Worm (Caenorhabditis elegans) whole organism, L4 larva: ENCODE data around the gene txt-14.

ENCODE experiments used
- F26F4.8 ChIP-seq: fragments of 200-800 bp; sonication (Bioruptor generic); conservative IDR thresholded peaks from 2 replicates; pipeline ENCODE4 v1.3.6; 2022; ENCODE audit warnings: missing genetic modification characterization, missing compliant biosample characterization
- R02D3.7 ChIP-seq: fragments of 150-350 bp; sonication (generic microtip); optimal IDR thresholded peaks from 3 replicates; lab custom pipeline; 2014; ENCODE audit warnings: missing biosample characterization, missing genetic modification characterization
- T20F7.1 ChIP-seq: fragments of 200-800 bp; sonication (Bioruptor generic); optimal IDR thresholded peaks from 2 replicates; lab custom pipeline; 2018; ENCODE audit warnings: mild to moderate bottlenecking, missing genetic modification characterization, missing compliant biosample characterization
- T26A8.4 ChIP-seq: fragments of 200-800 bp; sonication (Bioruptor generic); IDR thresholded peaks from 2 replicates; pipeline ENCODE4 v1.3.6; 2022; ENCODE audit warnings: missing genetic modification characterization, missing compliant biosample characterization
- aha-1 ChIP-seq: fragments of 150-350 bp; peaks from one replicate; lab custom pipeline; 2014; ENCODE audit warnings: missing biosample characterization, missing genetic modification characterization
- attf-4 ChIP-seq: sonication (generic microtip); optimal IDR thresholded peaks from 3 replicates; lab custom pipeline; 2017; ENCODE audit warnings: missing biosample characterization, missing genetic modification characterization
- ceh-32 ChIP-seq: sonication (generic microtip); optimal IDR thresholded peaks from 2 replicates; lab custom pipeline; 2016; ENCODE audit warnings: mild to moderate bottlenecking, missing genetic modification characterization, missing compliant biosample characterization; ENCODE audit not compliant: poor library complexity
- ceh-62 ChIP-seq: sonication (generic microtip); optimal IDR thresholded peaks from 2 replicates; lab custom pipeline; 2017; ENCODE audit warnings: missing biosample characterization, missing genetic modification characterization
- ctbp-1 ChIP-seq: fragments of 200-800 bp; sonication (Bioruptor generic); IDR thresholded peaks from 2 replicates; pipeline ENCODE4 v1.3.6; 2022; ENCODE audit warnings: missing genetic modification reagents, missing genetic modification characterization, missing compliant biosample characterization
- daf-12 ChIP-seq: fragments of 150-350 bp; optimal IDR thresholded peaks from 2 replicates; lab custom pipeline; 2014; ENCODE audit warnings: missing biosample characterization, missing genetic modification reagents, missing genetic modification characterization
- dmd-6 ChIP-seq: fragments of 200-800 bp; sonication (Bioruptor generic); IDR thresholded peaks from 2 replicates; pipeline ENCODE4 v1.3.6; 2022; ENCODE audit warnings: missing genetic modification reagents, missing genetic modification characterization, missing compliant biosample characterization
- dmd-8 ChIP-seq: fragments of 200-800 bp; sonication (Bioruptor generic); IDR thresholded peaks from 2 replicates; pipeline ENCODE4 v1.3.6; 2022; ENCODE audit warnings: missing genetic modification characterization, missing compliant biosample characterization
- dmd-9 ChIP-seq: fragments of 200-800 bp; sonication (Bioruptor generic); IDR thresholded peaks from 2 replicates; pipeline ENCODE4 v1.3.6; 2022; ENCODE audit warnings: missing genetic modification reagents, missing genetic modification characterization, missing compliant biosample characterization
- gei-8 ChIP-seq: fragments of 200-800 bp; sonication (Bioruptor generic); optimal IDR thresholded peaks from 2 replicates; lab custom pipeline; 2018; ENCODE audit warnings: mild to moderate bottlenecking, missing genetic modification characterization, missing compliant biosample characterization
- lim-7 ChIP-seq: fragments of 200-800 bp; sonication (Bioruptor generic); IDR thresholded peaks from 2 replicates; pipeline ENCODE4 v1.3.6; 2022; ENCODE audit warnings: missing genetic modification characterization, missing compliant biosample characterization
- lin-13 ChIP-seq: fragments of 150-350 bp; optimal IDR thresholded peaks from 2 replicates; lab custom pipeline; 2014; ENCODE audit warnings: missing biosample characterization, missing genetic modification reagents, missing genetic modification characterization
- lin-38 ChIP-seq: fragments of 200-800 bp; sonication (Bioruptor generic); IDR thresholded peaks from 2 replicates; pipeline ENCODE4 v1.3.6; 2022; ENCODE audit warnings: missing genetic modification reagents, missing genetic modification characterization, missing compliant biosample characterization
- lsy-2 ChIP-seq, 2 experiments: fragments of 150-350 bp in 1 of 2; sonication (generic microtip) in 1 of 2; optimal IDR thresholded peaks; 2 replicates each; lab custom pipeline; 2014 to 2017; ENCODE audit warnings: missing biosample characterization in 2 of 2, missing genetic modification characterization in 2 of 2
- madf-5 ChIP-seq, 2 experiments: fragments of 200-800 bp; sonication (Bioruptor generic); IDR thresholded peaks; 2 replicates each; pipeline ENCODE4 v1.3.6; 2022; ENCODE audit warnings: missing compliant biosample characterization in 2 of 2, missing genetic modification characterization in 2 of 2
- mep-1 ChIP-seq: fragments of 150-350 bp; sonication (generic microtip); optimal IDR thresholded peaks from 3 replicates; lab custom pipeline; 2014; ENCODE audit warnings: missing biosample characterization, missing genetic modification characterization
- mes-2 ChIP-seq: sonication (generic microtip); optimal IDR thresholded peaks from 2 replicates; lab custom pipeline; 2016; ENCODE audit warnings: missing genotype, mild to moderate bottlenecking, missing genetic modification characterization, missing compliant biosample characterization; ENCODE audit not compliant: poor library complexity, severe bottlenecking
- mxl-2 ChIP-seq: fragments of 200-800 bp; sonication (Bioruptor generic); conservative IDR thresholded peaks from 2 replicates; pipeline ENCODE4 v1.3.6; 2022; ENCODE audit warnings: missing genetic modification reagents, missing genetic modification characterization, missing compliant biosample characterization
- nhr-111 ChIP-seq: fragments of 200-800 bp; sonication (Bioruptor generic); optimal IDR thresholded peaks from 2 replicates; lab custom pipeline; 2018; ENCODE audit warnings: mild to moderate bottlenecking, missing genetic modification characterization, missing compliant biosample characterization
- nhr-25 ChIP-seq: sonication (generic microtip); optimal IDR thresholded peaks from 2 replicates; lab custom pipeline; 2017; ENCODE audit warnings: missing genetic modification characterization, mild to moderate bottlenecking, missing compliant biosample characterization, antibody characterized with exemption, moderate library complexity, borderline replicate concordance; ENCODE audit not compliant: insufficient read depth
- nhr-48 ChIP-seq: sonication (generic microtip); optimal IDR thresholded peaks from 2 replicates; lab custom pipeline; 2016; ENCODE audit warnings: mild to moderate bottlenecking, missing genetic modification characterization, missing compliant biosample characterization
- nhr-77 ChIP-seq: fragments of 150-350 bp; optimal IDR thresholded peaks from 2 replicates; lab custom pipeline; 2014; ENCODE audit warnings: missing biosample characterization, missing genetic modification characterization
- pha-4 ChIP-seq, 2 experiments: fragments of 150-350 bp in 1 of 2; fragments of 200-800 bp in 1 of 2; sonication (Bioruptor generic) in 1 of 2; IDR thresholded peaks in 1 of 2; optimal IDR thresholded peaks in 1 of 2; 2 replicates each; pipeline versions ENCODE4 v1.3.6 to Lab custom; 2014 to 2022; ENCODE audit warnings: missing genetic modification characterization in 2 of 2, missing genetic modification reagents in 2 of 2, missing biosample characterization in 1 of 2, missing compliant biosample characterization in 1 of 2
- saeg-2 ChIP-seq: fragments of 200-800 bp; sonication (Bioruptor generic); IDR thresholded peaks from 2 replicates; pipeline ENCODE4 v1.3.6; 2022; ENCODE audit warnings: missing genetic modification reagents, missing genetic modification characterization, missing compliant biosample characterization
- set-16 ChIP-seq: fragments of 200-800 bp; sonication (Bioruptor generic); IDR thresholded peaks from 2 replicates; pipeline ENCODE4 v1.3.6; 2022; ENCODE audit warnings: missing genetic modification reagents, missing genetic modification characterization, missing compliant biosample characterization
- snpc-4 ChIP-seq: fragments of 150-350 bp; optimal IDR thresholded peaks from 2 replicates; lab custom pipeline; 2014; ENCODE audit warnings: missing biosample characterization, missing genetic modification characterization
- spr-3 ChIP-seq: fragments of 200-800 bp; sonication (Bioruptor generic); optimal IDR thresholded peaks from 2 replicates; lab custom pipeline; 2018; ENCODE audit warnings: mild to moderate bottlenecking, missing genetic modification characterization, missing compliant biosample characterization
- tag-97 ChIP-seq: fragments of 200-800 bp; sonication (Bioruptor generic); IDR thresholded peaks from 2 replicates; pipeline ENCODE4 v1.3.6; 2022; ENCODE audit warnings: missing genetic modification characterization, missing compliant biosample characterization
- tra-1 ChIP-seq: fragments of 200-800 bp; sonication (Bioruptor generic); IDR thresholded peaks from 2 replicates; pipeline ENCODE4 v1.3.6; 2022; ENCODE audit warnings: missing genetic modification reagents, missing genetic modification characterization, missing compliant biosample characterization
- unc-130 ChIP-seq: sonication (generic microtip); optimal IDR thresholded peaks from 2 replicates; lab custom pipeline; 2016; ENCODE audit warnings: missing genetic modification reagents, missing genetic modification characterization, missing compliant biosample characterization
- unc-39 ChIP-seq: sonication (generic microtip); optimal IDR thresholded peaks from 2 replicates; lab custom pipeline; 2017; ENCODE audit warnings: missing biosample characterization, missing genetic modification characterization
- unc-62 ChIP-seq, 3 experiments: fragments of 150-350 bp in 1 of 3; sonication (generic microtip); optimal IDR thresholded peaks in 2 of 3; peaks in 1 of 3; 1 replicate in 1 of 3; 2 replicates in 2 of 3; lab custom pipeline; 2014 to 2017; ENCODE audit warnings: missing biosample characterization in 3 of 3, missing genetic modification characterization in 3 of 3, missing genetic modification reagents in 3 of 3, missing genotype in 1 of 3

Gene txt-14

ce11 chrV:18569445-18569844 lies 13.0 kb upstream of the txt-14 start (continued):
- TF ChIP-seq R02D3.7 (tag; lab: Kevin White, UChicago): no peak
- TF ChIP-seq, all 104 proteins: peak for 8

- TF ChIP-seq tag-97 (no peak), snpc-4 (tag; lab: Kevin White, UChicago) (no peak), lim-7 (no peak), attf-4 (no peak), unc-39 (tag; lab: Kevin White, UChicago) (no peak), pha-4 (GFP tag; IDR thresholded peaks at IDR 0.05; lab: Robert Waterston, UW) (no peak), pha-4 (tag; optimal IDR thresholded peaks at IDR 0.05; lab: Kevin White, UChicago) (no peak)
- TF ChIP-seq, all 104 proteins: peak for 0
These were observed 10.9 kb upstream of the txt-14 start, which contains the start of gene Y51A2D.21 for ce11 chrV:18571533-18571932. TSS of gene Y51A2D.21 (plus strand) at chrV:18571833.

- TF ChIP-seq lin-13 (GFP tag; lab: Kevin White, UChicago) (peak; percentile 79), dmd-8 (GFP tag; lab: Robert Waterston, UW) (no peak), ctbp-1 (GFP tag; lab: Robert Waterston, UW) (0 out of 2 replicates have a peak, but pooled peaks have one; percentile 47), dmd-6 (GFP tag; lab: Robert Waterston, UW) (peak; percentile 19; the same call in 1 of the 2 replicates), dmd-9 (GFP tag; lab: Robert Waterston, UW) (0 out of 2 replicates have a peak, but pooled peaks have one; percentile 25), mep-1 (tag; lab: Kevin White, UChicago) (peak; percentile 49), T20F7.1 (GFP tag; lab: Kevin White, UChicago) (peak; percentile 33), unc-62 (GFP tag; optimal IDR thresholded peaks at IDR 0.05 in 1 of 2; lab: Kevin White, UChicago) (peak in 1 of 2 experiments; percentile 46), unc-62 (tag; optimal IDR thresholded peaks at IDR 0.05; lab: Kevin White, UChicago) (no peak), madf-5 (GFP tag; IDR thresholded peaks at IDR 0.05; lab: Robert Waterston, UW) (no peak), F26F4.8 (GFP tag; lab: Robert Waterston, UW) (0 out of 2 replicates have a peak, but pooled peaks have one; percentile 5), lsy-2 (tag; optimal IDR thresholded peaks at IDR 0.05; lab: Kevin White, UChicago) (peak; percentile 77 to 82), lin-38 (GFP tag; lab: Robert Waterston, UW) (peak; percentile 51), ceh-32 (tag; lab: Kevin White, UChicago) (no peak), tra-1 (GFP tag; lab: Robert Waterston, UW) (peak; percentile 48; the same call in 1 of the 2 replicates), set-16 (GFP tag; lab: Robert Waterston, UW) (no peak), snpc-4 (tag; lab: Kevin White, UChicago) (no peak), nhr-48 (tag; lab: Kevin White, UChicago) (no peak), gei-8 (peak; percentile 61), aha-1 (tag; lab: Kevin White, UChicago) (peak; percentile 89), nhr-25 (peak; percentile 82), unc-39 (tag; lab: Kevin White, UChicago) (no peak), nhr-111 (GFP tag; lab: Kevin White, UChicago) (peak; percentile 11), spr-3 (GFP tag; lab: Kevin White, UChicago) (peak; percentile 23), unc-130 (GFP tag; lab: Kevin White, UChicago) (no peak), R02D3.7 (tag; lab: Kevin White, UChicago) (no peak)
- TF ChIP-seq, all 104 proteins: peak for 16
These were observed 9.3 kb upstream of the txt-14 start for ce11 chrV:18573199-18573598.

- TF ChIP-seq ceh-62 (tag; lab: Kevin White, UChicago) (no peak), nhr-77 (tag; lab: Kevin White, UChicago) (peak; percentile 23), T26A8.4 (GFP tag; lab: Robert Waterston, UW) (no peak), nhr-48 (tag; lab: Kevin White, UChicago) (peak; percentile 18), saeg-2 (GFP tag; lab: Robert Waterston, UW) (0 out of 2 replicates have a peak, but pooled peaks have one; percentile 37), daf-12 (no peak), mes-2 (peak; percentile 8), unc-62 (GFP tag; optimal IDR thresholded peaks at IDR 0.05 in 1 of 2; lab: Kevin White, UChicago) (peak in 1 of 2 experiments; percentile 88), unc-62 (tag; optimal IDR thresholded peaks at IDR 0.05; lab: Kevin White, UChicago) (no peak), mxl-2 (peak; percentile 19; the same call in 1 of the 2 replicates)
These were observed 7.4 kb upstream of the txt-14 start for ce11 chrV:18575084-18575483.
